Worm (Caenorhabditis elegans) whole organism, young adult: ENCODE measurements around the gene twk-16.
A peak's percentile ranks its signal among the peaks of the same experiment; 100 is the strongest.

Source experiments
- C06A6.2 ChIP-seq: fragments of 200-800 bp; sonication (Bioruptor generic); conservative IDR thresholded peaks from 2 replicates; pipeline ENCODE4 v1.3.6; 2022; ENCODE audit warnings: missing genetic modification characterization, missing compliant biosample characterization
- F49E8.2 ChIP-seq: sonication (generic microtip); optimal IDR thresholded peaks from 3 replicates; lab custom pipeline; 2017; ENCODE audit warnings: missing genetic modification characterization, mild to moderate bottlenecking, missing compliant biosample characterization, antibody characterized with exemption, moderate library complexity; ENCODE audit not compliant: insufficient read depth
- Y53F4B.3 ChIP-seq: fragments of 200-800 bp; sonication (Bioruptor generic); IDR thresholded peaks from 2 replicates; pipeline ENCODE4 v1.3.6; 2022; ENCODE audit warnings: missing genetic modification reagents, missing genetic modification characterization, missing compliant biosample characterization
- Y53G8AR.9 ChIP-seq: fragments of 200-800 bp; sonication (Bioruptor generic); conservative IDR thresholded peaks from 2 replicates; pipeline ENCODE4 v1.3.6; 2022; ENCODE audit warnings: missing genetic modification reagents, missing genetic modification characterization, missing compliant biosample characterization
- Y56A3A.18 ChIP-seq: fragments of 200-800 bp; sonication (Bioruptor generic); IDR thresholded peaks from 2 replicates; pipeline ENCODE4 v1.3.6; 2022; ENCODE audit warnings: missing genetic modification reagents, missing genetic modification characterization, missing compliant biosample characterization
- ZK185.1 ChIP-seq: sonication (generic microtip); optimal IDR thresholded peaks from 2 replicates; lab custom pipeline; 2016; ENCODE audit warnings: mild to moderate bottlenecking, missing genetic modification characterization, missing compliant biosample characterization; ENCODE audit not compliant: poor library complexity, severe bottlenecking
- ama-1 ChIP-seq, 3 experiments: fragments of 150-350 bp in 1 of 3; sonication (generic microtip) in 2 of 3; optimal IDR thresholded peaks; 2 replicates each; lab custom pipeline; 2014 to 2018; ENCODE audit warnings: missing biosample characterization in 2 of 3, missing genetic modification characterization in 2 of 3, missing genetic modification reagents in 2 of 3
- aptf-2 ChIP-seq: fragments of 200-800 bp; sonication (Bioruptor generic); conservative IDR thresholded peaks from 2 replicates; pipeline ENCODE4 v1.3.6; 2022; ENCODE audit warnings: missing genetic modification reagents, missing genetic modification characterization, missing compliant biosample characterization
- atf-7 ChIP-seq: sonication (generic microtip); optimal IDR thresholded peaks from 2 replicates; lab custom pipeline; 2017; ENCODE audit warnings: mild to moderate bottlenecking, missing genetic modification characterization, missing compliant biosample characterization
- athp-1 ChIP-seq: sonication (generic microtip); optimal IDR thresholded peaks from 2 replicates; lab custom pipeline; 2017; ENCODE audit warnings: mild to moderate bottlenecking, missing genetic modification characterization, missing compliant biosample characterization
- cebp-1 ChIP-seq, 2 experiments: fragments of 200-800 bp in 1 of 2; sonication (Bioruptor generic) in 1 of 2; sonication (generic microtip) in 1 of 2; IDR thresholded peaks in 1 of 2; optimal IDR thresholded peaks in 1 of 2; 2 replicates each; pipeline versions ENCODE4 v1.3.6 to Lab custom; 2017 to 2022; ENCODE audit warnings: missing compliant biosample characterization in 2 of 2, missing genetic modification characterization in 2 of 2, mild to moderate bottlenecking in 1 of 2, missing genetic modification reagents in 1 of 2, moderate library complexity in 1 of 2
- cebp-2 ChIP-seq: fragments of 200-800 bp; sonication (Bioruptor generic); IDR thresholded peaks from 2 replicates; pipeline ENCODE4 v1.3.6; 2022; ENCODE audit warnings: missing genetic modification characterization, missing compliant biosample characterization
- dox-1 ChIP-seq: fragments of 200-800 bp; sonication (Bioruptor generic); IDR thresholded peaks from 2 replicates; pipeline ENCODE4 v1.3.6; 2022; ENCODE audit warnings: missing genetic modification reagents, missing genetic modification characterization, missing compliant biosample characterization
- efl-1 ChIP-seq: fragments of 150-350 bp; optimal IDR thresholded peaks from 2 replicates; lab custom pipeline; 2014; ENCODE audit warnings: missing biosample characterization, missing genetic modification reagents, missing genetic modification characterization
- egl-18 ChIP-seq: fragments of 200-800 bp; sonication (Bioruptor generic); IDR thresholded peaks from 2 replicates; pipeline ENCODE4 v1.3.6; 2022; ENCODE audit warnings: missing genetic modification reagents, missing genetic modification characterization, missing compliant biosample characterization
- egl-44 ChIP-seq: fragments of 200-800 bp; sonication (Bioruptor generic); IDR thresholded peaks from 2 replicates; pipeline ENCODE4 v1.3.6; 2022; ENCODE audit warnings: missing genetic modification reagents, missing genetic modification characterization, missing compliant biosample characterization
- egrh-3 ChIP-seq: fragments of 200-800 bp; sonication (Bioruptor generic); IDR thresholded peaks from 2 replicates; pipeline ENCODE4 v1.3.6; 2022; ENCODE audit warnings: missing genetic modification reagents, missing genetic modification characterization, missing compliant biosample characterization
- ekl-4 ChIP-seq: fragments of 200-800 bp; sonication (Bioruptor generic); IDR thresholded peaks from 2 replicates; pipeline ENCODE4 v1.3.6; 2022; ENCODE audit warnings: missing genetic modification reagents, missing genetic modification characterization, missing compliant biosample characterization
- let-526 ChIP-seq: fragments of 200-800 bp; sonication (Bioruptor generic); IDR thresholded peaks from 2 replicates; pipeline ENCODE4 v1.3.6; 2022; ENCODE audit warnings: missing genetic modification reagents, missing genetic modification characterization, missing compliant biosample characterization
- lin-35 ChIP-seq, 3 experiments: fragments of 150-350 bp in 2 of 3; sonication (generic microtip) in 1 of 3; optimal IDR thresholded peaks; 2 replicates each; lab custom pipeline; 2014 to 2018; ENCODE audit warnings: missing biosample characterization in 3 of 3, missing genetic modification characterization in 3 of 3, missing genetic modification reagents in 3 of 3
- lsl-1 ChIP-seq: fragments of 200-800 bp; sonication (Bioruptor generic); optimal IDR thresholded peaks from 2 replicates; lab custom pipeline; 2018; ENCODE audit warnings: mild to moderate bottlenecking, missing genetic modification characterization, moderate library complexity, missing compliant biosample characterization
- madf-3 ChIP-seq: fragments of 200-800 bp; sonication (Bioruptor generic); IDR thresholded peaks from 2 replicates; pipeline ENCODE4 v1.3.6; 2022; ENCODE audit warnings: missing genetic modification reagents, missing genetic modification characterization, missing compliant biosample characterization
- madf-8 ChIP-seq: fragments of 200-800 bp; sonication (Bioruptor generic); conservative IDR thresholded peaks from 2 replicates; pipeline ENCODE4 v1.3.6; 2022; ENCODE audit warnings: missing genetic modification reagents, missing genetic modification characterization, missing compliant biosample characterization
- mcd-1 ChIP-seq: fragments of 200-800 bp; sonication (Bioruptor generic); IDR thresholded peaks from 2 replicates; pipeline ENCODE4 v1.3.6; 2022; ENCODE audit warnings: missing genetic modification reagents, missing genetic modification characterization, missing compliant biosample characterization
- mel-28 ChIP-seq: sonication (generic microtip); optimal IDR thresholded peaks from 2 replicates; lab custom pipeline; 2016; ENCODE audit warnings: borderline replicate concordance, mild to moderate bottlenecking, missing genetic modification characterization, missing compliant biosample characterization
- nfyb-1 ChIP-seq: fragments of 200-800 bp; sonication (Bioruptor generic); IDR thresholded peaks from 2 replicates; pipeline ENCODE4 v1.3.6; 2022; ENCODE audit warnings: missing genetic modification reagents, missing genetic modification characterization, missing compliant biosample characterization
- nhr-80 ChIP-seq: sonication (generic microtip); optimal IDR thresholded peaks from 2 replicates; lab custom pipeline; 2016; ENCODE audit warnings: missing genetic modification characterization, missing compliant biosample characterization
- pbrm-1 ChIP-seq: fragments of 200-800 bp; sonication (Bioruptor generic); IDR thresholded peaks from 2 replicates; pipeline ENCODE4 v1.3.6; 2022; ENCODE audit warnings: missing genetic modification reagents, missing genetic modification characterization, missing compliant biosample characterization
- sptf-2 ChIP-seq: fragments of 200-800 bp; sonication (Bioruptor generic); optimal IDR thresholded peaks from 2 replicates; lab custom pipeline; 2018; ENCODE audit warnings: mild to moderate bottlenecking, missing genetic modification characterization, missing compliant biosample characterization
- tbp1 ChIP-seq: fragments of 200-800 bp; sonication (Bioruptor generic); optimal IDR thresholded peaks from 2 replicates; lab custom pipeline; 2018; ENCODE audit warnings: mild to moderate bottlenecking, missing genetic modification characterization, missing compliant biosample characterization
- tlf-1 ChIP-seq: fragments of 200-800 bp; sonication (Bioruptor generic); optimal IDR thresholded peaks from 2 replicates; lab custom pipeline; 2018; ENCODE audit warnings: mild to moderate bottlenecking, missing genetic modification characterization, missing compliant biosample characterization
- unc-130 ChIP-seq: sonication (generic microtip); optimal IDR thresholded peaks from 2 replicates; lab custom pipeline; 2016; ENCODE audit warnings: missing genetic modification reagents, missing genetic modification characterization, missing compliant biosample characterization
- unc-62 ChIP-seq: fragments of 150-350 bp; optimal IDR thresholded peaks from 2 replicates; lab custom pipeline; 2014; ENCODE audit warnings: missing biosample characterization, missing genetic modification reagents, missing genetic modification characterization
- zfh-2 ChIP-seq: fragments of 200-800 bp; sonication (Bioruptor generic); conservative IDR thresholded peaks from 2 replicates; pipeline ENCODE4 v1.3.6; 2022; ENCODE audit warnings: missing genetic modification reagents, missing genetic modification characterization, missing compliant biosample characterization
- zim-3 ChIP-seq: sonication (generic microtip); optimal IDR thresholded peaks from 2 replicates; lab custom pipeline; 2017; ENCODE audit warnings: mild to moderate bottlenecking, missing genetic modification characterization, moderate library complexity, missing compliant biosample characterization
- ztf-26 ChIP-seq: sonication (generic microtip); optimal IDR thresholded peaks from 2 replicates; lab custom pipeline; 2017; ENCODE audit warnings: missing genetic modification characterization, missing compliant biosample characterization
- ztf-3 ChIP-seq: fragments of 200-800 bp; sonication (Bioruptor generic); optimal IDR thresholded peaks from 2 replicates; lab custom pipeline; 2018; ENCODE audit warnings: mild to moderate bottlenecking, missing genetic modification characterization, missing compliant biosample characterization

twk-16 gene

ce11 chrX:3112946-3113427 lies 32.1 kb downstream of the twk-16 start, which contains the start of gene gpd-3 (continued):
- TF ChIP-seq cebp-2 (GFP tag; lab: Robert Waterston, UW), result no peak; the same call in 1 of the 2 replicates
- no peak for TF ChIP-seq lin-35 (GFP tag; optimal IDR thresholded peaks at IDR 0.05; lab: Kevin White, UChicago)
- TF ChIP-seq nhr-80 (tag; lab: Kevin White, UChicago), result no peak
- peak; percentile 28 for TF ChIP-seq tbp1 (GFP tag; lab: Kevin White, UChicago)
- no peak for TF ChIP-seq mel-28 (tag; lab: Kevin White, UChicago)
- TF ChIP-seq unc-62 (GFP tag; lab: Kevin White, UChicago), result no peak
- no peak for TF ChIP-seq ztf-3 (GFP tag; lab: Kevin White, UChicago)
- TF ChIP-seq pbrm-1 (GFP tag; lab: Robert Waterston, UW), result no peak
- TF ChIP-seq sptf-2 (GFP tag; lab: Kevin White, UChicago), result no peak
- TF ChIP-seq unc-130 (GFP tag; lab: Kevin White, UChicago), result no peak
- no peak for TF ChIP-seq F49E8.2 (tag; lab: Kevin White, UChicago)
- peak; percentile 14 for TF ChIP-seq ztf-26
- TF ChIP-seq efl-1 (GFP tag; lab: Kevin White, UChicago), result no peak

ce11 chrX:3113693-3114092 lies 32.8 kb downstream of the twk-16 start:
- 0 out of 2 replicates have a peak, but pooled peaks have one; percentile 9 for TF ChIP-seq egl-18 (GFP tag; lab: Robert Waterston, UW)
- TF ChIP-seq madf-3 (GFP tag; lab: Robert Waterston, UW), result 0 out of 2 replicates have a peak, but pooled peaks have one; percentile 58
- peak; percentile 45 for TF ChIP-seq Y53G8AR.9 (GFP tag; lab: Robert Waterston, UW)

- peak; percentile 80 for TF ChIP-seq ZK185.1
- TF ChIP-seq ama-1 (optimal IDR thresholded peaks at IDR 0.05; lab: Kevin White, UChicago), result no peak
- TF ChIP-seq ama-1 (GFP tag; optimal IDR thresholded peaks at IDR 0.05; lab: Kevin White, UChicago), result no peak
- TF ChIP-seq ekl-4 (GFP tag; lab: Robert Waterston, UW), result peak; percentile 23; the same call in 1 of the 2 replicates
- peak; percentile 43; the same call in 1 of the 2 replicates for TF ChIP-seq madf-3 (GFP tag; lab: Robert Waterston, UW)
- TF ChIP-seq madf-8, result no peak
- TF ChIP-seq dox-1 (GFP tag; lab: Robert Waterston, UW), result 0 out of 2 replicates have a peak, but pooled peaks have one; percentile 22
- TF ChIP-seq nfyb-1 (GFP tag; lab: Robert Waterston, UW), result peak; percentile 66
- TF ChIP-seq let-526 (GFP tag; lab: Robert Waterston, UW), result 0 out of 2 replicates have a peak, but pooled peaks have one; percentile 31
Measured at ce11 chrX:3114306-3115133, 33.6 kb downstream of the twk-16 start, which contains the start of gene gpd-2. Gene gpd-2 (minus strand): TSS chrX:3114689.

ce11 chrX:3115134-3116032 lies 34.5 kb downstream of the twk-16 start:
- TF ChIP-seq egl-44 (GFP tag; lab: Robert Waterston, UW) (no peak), Y53F4B.3 (GFP tag; lab: Robert Waterston, UW) (no peak), cebp-1 (GFP tag; IDR thresholded peaks at IDR 0.05; lab: Robert Waterston, UW) (peak; percentile 48; the same call in 1 of the 2 replicates), cebp-1 (tag; optimal IDR thresholded peaks at IDR 0.05; lab: Kevin White, UChicago) (peak; percentile 75), athp-1 (tag; lab: Kevin White, UChicago) (no peak), ama-1 (optimal IDR thresholded peaks at IDR 0.05; lab: Kevin White, UChicago) (peak; percentile 83), ama-1 (GFP tag; optimal IDR thresholded peaks at IDR 0.05; lab: Kevin White, UChicago) (no peak), atf-7 (tag; lab: Kevin White, UChicago) (peak; percentile 33), aptf-2 (GFP tag; lab: Robert Waterston, UW) (no peak), zim-3 (tag; lab: Kevin White, UChicago) (peak; percentile 22), let-526 (GFP tag; lab: Robert Waterston, UW) (0 out of 2 replicates have a peak, but pooled peaks have one; percentile 5), egrh-3 (GFP tag; lab: Robert Waterston, UW) (no peak), Y53G8AR.9 (GFP tag; lab: Robert Waterston, UW) (peak; percentile 58), Y56A3A.18 (GFP tag; lab: Robert Waterston, UW) (0 out of 2 replicates have a peak, but pooled peaks have one; percentile 18), lsl-1 (GFP tag; lab: Kevin White, UChicago) (no peak), zfh-2 (GFP tag; lab: Robert Waterston, UW) (peak; percentile 59), tlf-1 (peak; percentile 22), mcd-1 (peak; percentile 25; the same call in 1 of the 2 replicates), C06A6.2 (GFP tag; lab: Robert Waterston, UW) (peak; percentile 37; the same call in 1 of the 2 replicates)
